Fruit fly (Drosophila melanogaster) whole organism, prepupa: ENCODE data around the gene yellow-e2.
A peak's percentile ranks its signal among the peaks of the same experiment; 100 is the strongest.

Source experiments
- Blimp-1 ChIP-seq: fragments of 200-800 bp; sonication (Bioruptor generic); optimal IDR thresholded peaks from 3 replicates; lab custom pipeline; 2017; ENCODE audit warnings: missing biosample characterization, missing genetic modification characterization, mild to moderate bottlenecking, moderate library complexity, missing genetic modification reagents
- CG10631 ChIP-seq: fragments of 200-800 bp; sonication (Bioruptor generic); optimal IDR thresholded peaks from 2 replicates; lab custom pipeline; 2016; ENCODE audit warnings: missing biosample characterization, missing genetic modification characterization
- CG10669 ChIP-seq: fragments of 200-800 bp; sonication (Bioruptor generic); optimal IDR thresholded peaks from 3 replicates; lab custom pipeline; 2018; ENCODE audit warnings: missing biosample characterization, mild to moderate bottlenecking, missing genetic modification characterization, moderate library complexity
- CG11294 ChIP-seq: fragments of 200-800 bp; sonication (Bioruptor generic); IDR thresholded peaks from 2 replicates; pipeline ENCODE4 v1.3.6; 2022; ENCODE audit warnings: missing biosample characterization, missing genetic modification characterization
- CG11762 ChIP-seq: fragments of 200-800 bp; sonication (Bioruptor generic); optimal IDR thresholded peaks from 3 replicates; lab custom pipeline; 2016; ENCODE audit warnings: missing biosample characterization, missing genetic modification characterization; ENCODE audit not compliant: insufficient read depth
- CG11902 ChIP-seq: fragments of 200-800 bp; sonication (Bioruptor generic); optimal IDR thresholded peaks from 3 replicates; lab custom pipeline; 2016; ENCODE audit warnings: missing biosample characterization, missing genetic modification characterization
- CG15336 ChIP-seq: fragments of 200-800 bp; sonication (Bioruptor generic); IDR thresholded peaks from 2 replicates; pipeline ENCODE4 v1.3.6; 2022; ENCODE audit warnings: missing biosample characterization, missing genetic modification characterization
- CG3032 ChIP-seq: fragments of 200-800 bp; optimal IDR thresholded peaks from 2 replicates; lab custom pipeline; 2019; ENCODE audit warnings: missing biosample characterization, mild to moderate bottlenecking, missing genetic modification characterization, moderate library complexity
- CG31627 ChIP-seq: fragments of 200-800 bp; sonication (Bioruptor generic); optimal IDR thresholded peaks from 3 replicates; lab custom pipeline; 2016; ENCODE audit warnings: missing biosample characterization, missing genetic modification characterization
- CG32006 ChIP-seq: fragments of 200-800 bp; sonication (Bioruptor generic); optimal IDR thresholded peaks from 3 replicates; lab custom pipeline; 2017; ENCODE audit warnings: missing biosample characterization, mild to moderate bottlenecking, missing genetic modification characterization
- CG3919 ChIP-seq: fragments of 200-800 bp; sonication (Bioruptor generic); optimal IDR thresholded peaks from 3 replicates; lab custom pipeline; 2016; ENCODE audit warnings: missing biosample characterization, missing genetic modification characterization
- CG4318 ChIP-seq: fragments of 200-800 bp; sonication (Bioruptor generic); optimal IDR thresholded peaks from 3 replicates; lab custom pipeline; 2017; ENCODE audit warnings: missing biosample characterization, mild to moderate bottlenecking, missing genetic modification characterization
- CG6163 ChIP-seq: fragments of 200-800 bp; sonication (Bioruptor generic); IDR thresholded peaks from 3 replicates; pipeline ENCODE4 v1.3.6; 2022; ENCODE audit warnings: missing biosample characterization, missing genetic modification characterization
- CG6276 ChIP-seq: fragments of 200-800 bp; sonication (Bioruptor generic); optimal IDR thresholded peaks from 2 replicates; lab custom pipeline; 2017; ENCODE audit warnings: missing biosample characterization, mild to moderate bottlenecking, missing genetic modification characterization
- CG6792 ChIP-seq: fragments of 200-800 bp; sonication (Bioruptor generic); optimal IDR thresholded peaks from 3 replicates; lab custom pipeline; 2016; ENCODE audit warnings: missing biosample characterization, missing genetic modification characterization
- CG6808 ChIP-seq: fragments of 200-800 bp; sonication (Bioruptor generic); optimal IDR thresholded peaks from 3 replicates; lab custom pipeline; 2017; ENCODE audit warnings: missing biosample characterization, missing genetic modification characterization, mild to moderate bottlenecking, moderate library complexity, missing genetic modification reagents
- CG6854 ChIP-seq: fragments of 200-800 bp; sonication (Bioruptor generic); optimal IDR thresholded peaks from 2 replicates; lab custom pipeline; 2017; ENCODE audit warnings: missing biosample characterization, mild to moderate bottlenecking, missing genetic modification characterization
- CG8119 ChIP-seq: fragments of 200-800 bp; sonication (Bioruptor generic); IDR thresholded peaks from 3 replicates; pipeline ENCODE4 v1.3.6; 2022; ENCODE audit warnings: missing biosample characterization, missing genetic modification characterization
- CG8319 ChIP-seq: fragments of 200-800 bp; sonication (Bioruptor generic); optimal IDR thresholded peaks from 3 replicates; lab custom pipeline; 2016; ENCODE audit warnings: missing biosample characterization, missing genetic modification characterization
- CG8632 ChIP-seq: fragments of 200-800 bp; sonication (Bioruptor generic); optimal IDR thresholded peaks from 3 replicates; lab custom pipeline; 2016; ENCODE audit warnings: missing biosample characterization, missing genetic modification characterization
- CG9139 ChIP-seq: fragments of 200-800 bp; sonication (Bioruptor generic); optimal IDR thresholded peaks from 3 replicates; lab custom pipeline; 2017; ENCODE audit warnings: missing biosample characterization, mild to moderate bottlenecking, missing genetic modification characterization
- Eip75B ChIP-seq: fragments of 200-800 bp; sonication (Bioruptor generic); optimal IDR thresholded peaks from 3 replicates; lab custom pipeline; 2016; ENCODE audit warnings: missing biosample characterization, missing genetic modification characterization
- Eip78C ChIP-seq: fragments of 200-800 bp; sonication (Bioruptor generic); peaks from one replicate; lab custom pipeline; 2016; ENCODE audit warnings: missing biosample characterization, missing genetic modification characterization
- Eip93F ChIP-seq: fragments of 200-800 bp; sonication (Bioruptor generic); optimal IDR thresholded peaks from 2 replicates; lab custom pipeline; 2016; ENCODE audit warnings: missing biosample characterization, mild to moderate bottlenecking, missing genetic modification characterization
- Hr4 ChIP-seq: fragments of 200-800 bp; sonication (Bioruptor generic); optimal IDR thresholded peaks from 3 replicates; lab custom pipeline; 2016; ENCODE audit warnings: missing biosample characterization, missing genetic modification characterization
- Lpt ChIP-seq: fragments of 200-800 bp; sonication (Bioruptor generic); optimal IDR thresholded peaks from 3 replicates; lab custom pipeline; 2016; ENCODE audit warnings: missing biosample characterization, missing genetic modification characterization
- Met ChIP-seq: fragments of 200-800 bp; sonication (Bioruptor generic); optimal IDR thresholded peaks from 3 replicates; lab custom pipeline; 2016; ENCODE audit warnings: missing biosample characterization, missing genetic modification characterization
- OdsH ChIP-seq: fragments of 200-800 bp; sonication (Bioruptor generic); optimal IDR thresholded peaks from 3 replicates; lab custom pipeline; 2016; ENCODE audit warnings: missing biosample characterization, missing genetic modification characterization
- Smox ChIP-seq: fragments of 200-800 bp; sonication (Bioruptor generic); optimal IDR thresholded peaks from 3 replicates; lab custom pipeline; 2016; ENCODE audit warnings: missing biosample characterization, missing genetic modification characterization
- Sox102F ChIP-seq: fragments of 200-800 bp; sonication (Bioruptor generic); optimal IDR thresholded peaks from 2 replicates; lab custom pipeline; 2016; ENCODE audit warnings: missing biosample characterization, mild to moderate bottlenecking, missing genetic modification characterization
- Sox14 ChIP-seq: fragments of 200-800 bp; sonication (Bioruptor generic); optimal IDR thresholded peaks from 3 replicates; lab custom pipeline; 2016; ENCODE audit warnings: missing biosample characterization, missing genetic modification characterization
- Sox15 ChIP-seq: fragments of 200-800 bp; sonication (Bioruptor generic); optimal IDR thresholded peaks from 3 replicates; lab custom pipeline; 2016; ENCODE audit warnings: missing biosample characterization, missing genetic modification characterization
- acj6 ChIP-seq: fragments of 200-800 bp; sonication (Bioruptor generic); optimal IDR thresholded peaks from 3 replicates; lab custom pipeline; 2016; ENCODE audit warnings: missing biosample characterization, missing genetic modification characterization
- cyc ChIP-seq: fragments of 200-800 bp; sonication (Bioruptor generic); optimal IDR thresholded peaks from 3 replicates; lab custom pipeline; 2016; ENCODE audit warnings: missing biosample characterization, missing genetic modification characterization
- dac ChIP-seq: fragments of 200-800 bp; sonication (Bioruptor generic); optimal IDR thresholded peaks from 2 replicates; lab custom pipeline; 2017; ENCODE audit warnings: missing biosample characterization, mild to moderate bottlenecking, missing genetic modification characterization
- dsx ChIP-seq: fragments of 200-800 bp; optimal IDR thresholded peaks from 3 replicates; lab custom pipeline; 2019; ENCODE audit warnings: missing biosample characterization, mild to moderate bottlenecking, missing genetic modification characterization, moderate library complexity; ENCODE audit not compliant: poor library complexity, severe bottlenecking
- eg ChIP-seq: fragments of 200-800 bp; sonication (Bioruptor generic); IDR thresholded peaks from 3 replicates; pipeline ENCODE4 v1.3.6; 2022; ENCODE audit warnings: missing biosample characterization, missing genetic modification characterization
- esn ChIP-seq: fragments of 200-800 bp; sonication (Bioruptor generic); optimal IDR thresholded peaks from 2 replicates; lab custom pipeline; 2016; ENCODE audit warnings: missing biosample characterization, mild to moderate bottlenecking, missing genetic modification characterization, moderate library complexity
- fd59A ChIP-seq: fragments of 200-800 bp; sonication (Bioruptor generic); optimal IDR thresholded peaks from 2 replicates; lab custom pipeline; 2017; ENCODE audit warnings: missing biosample characterization, mild to moderate bottlenecking, missing genetic modification characterization, missing genetic modification reagents
- fd85E ChIP-seq: fragments of 200-800 bp; sonication (Bioruptor generic); optimal IDR thresholded peaks from 3 replicates; lab custom pipeline; 2016; ENCODE audit warnings: missing biosample characterization, missing genetic modification characterization
- fkh ChIP-seq: fragments of 200-800 bp; sonication (Bioruptor generic); optimal IDR thresholded peaks from 3 replicates; lab custom pipeline; 2017; ENCODE audit warnings: missing biosample characterization, mild to moderate bottlenecking, missing genetic modification characterization, moderate library complexity
- lz ChIP-seq: fragments of 200-800 bp; sonication (Bioruptor generic); optimal IDR thresholded peaks from 3 replicates; lab custom pipeline; 2016; ENCODE audit warnings: missing biosample characterization, missing genetic modification characterization
- pdm3 ChIP-seq: fragments of 200-800 bp; sonication (Bioruptor generic); optimal IDR thresholded peaks from 3 replicates; lab custom pipeline; 2016; ENCODE audit warnings: missing biosample characterization, missing genetic modification characterization
- salr ChIP-seq, 2 experiments: fragments of 200-800 bp; sonication (Bioruptor generic); optimal IDR thresholded peaks; 3 replicates each; lab custom pipeline; 2016 to 2018; ENCODE audit warnings: missing biosample characterization in 2 of 2, missing genetic modification characterization in 2 of 2, mild to moderate bottlenecking in 1 of 2
- ss ChIP-seq, 2 experiments: fragments of 200-800 bp; sonication (Bioruptor generic); optimal IDR thresholded peaks; 2 replicates in 1 of 2; 3 replicates in 1 of 2; lab custom pipeline; 2017 to 2018; ENCODE audit warnings: mild to moderate bottlenecking in 2 of 2, missing biosample characterization in 2 of 2, missing genetic modification characterization in 2 of 2, moderate library complexity in 1 of 2
- svp ChIP-seq: fragments of 200-800 bp; sonication (Bioruptor generic); peaks from one replicate; lab custom pipeline; 2016; ENCODE audit warnings: missing biosample characterization, missing genetic modification characterization
- topi ChIP-seq: fragments of 200-800 bp; sonication (Bioruptor generic); optimal IDR thresholded peaks from 3 replicates; lab custom pipeline; 2016; ENCODE audit warnings: missing biosample characterization, missing genetic modification characterization
- vri ChIP-seq: fragments of 200-800 bp; sonication (Bioruptor generic); optimal IDR thresholded peaks from 3 replicates; lab custom pipeline; 2016; ENCODE audit warnings: missing biosample characterization, mild to moderate bottlenecking, missing genetic modification characterization

Gene yellow-e2

DNA sequence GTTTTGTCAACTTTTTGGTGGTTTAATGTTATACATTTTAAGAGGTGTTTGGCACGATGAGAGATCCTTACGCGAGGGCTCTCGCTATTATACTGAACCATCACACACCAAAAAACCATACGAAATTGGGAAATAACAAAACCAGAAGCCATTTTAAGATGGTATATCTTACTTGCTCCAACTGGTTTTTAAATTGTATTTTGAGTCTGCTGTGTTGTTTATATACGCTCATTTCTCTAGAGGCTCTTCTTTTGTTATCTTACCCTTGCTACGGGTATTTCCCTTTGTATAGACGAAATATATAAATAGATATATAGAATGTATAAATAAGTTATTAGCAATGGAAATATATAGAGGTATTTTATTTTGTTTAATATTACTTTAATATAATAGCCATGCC is at the start of gene yellow-e2:
TSS of gene yellow-e2 (minus strand) at position 101 of the 400 bp plus-strand sequence.
- peak; percentile 1 for TF ChIP-seq Eip78C (GFP tag; lab: Kevin White, UChicago)
- peak; percentile 55 for TF ChIP-seq svp
- peak; percentile 23 for TF ChIP-seq dsx (GFP tag; lab: Kevin White, UChicago)
- TF ChIP-seq eg (GFP tag; lab: Robert Waterston, UW) = no peak

DNA sequence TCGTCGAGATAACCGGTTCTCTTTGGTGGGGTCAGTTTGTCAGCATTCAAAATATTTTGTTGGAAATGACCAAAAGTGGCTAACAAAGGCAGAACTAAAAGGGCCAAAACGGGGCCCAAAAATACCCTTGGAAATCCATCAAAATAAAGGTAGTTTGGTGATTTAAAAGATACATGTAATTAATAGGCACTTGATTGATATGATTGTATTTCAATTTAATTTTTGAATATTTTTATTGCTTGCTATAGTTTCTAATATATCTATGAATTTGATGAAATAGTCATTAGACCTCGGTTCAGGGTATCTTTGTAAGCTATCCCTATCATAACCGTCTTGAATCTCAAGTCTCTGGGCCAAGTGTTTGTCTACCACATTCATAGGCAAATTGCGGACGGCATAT is 47.2 kb upstream of the yellow-e2 start:
- no peak for TF ChIP-seq acj6 (GFP tag; lab: Kevin White, UChicago)
- no peak for TF ChIP-seq Eip93F
- TF ChIP-seq fd59A (GFP tag; lab: Kevin White, UChicago) = no peak

DNA sequence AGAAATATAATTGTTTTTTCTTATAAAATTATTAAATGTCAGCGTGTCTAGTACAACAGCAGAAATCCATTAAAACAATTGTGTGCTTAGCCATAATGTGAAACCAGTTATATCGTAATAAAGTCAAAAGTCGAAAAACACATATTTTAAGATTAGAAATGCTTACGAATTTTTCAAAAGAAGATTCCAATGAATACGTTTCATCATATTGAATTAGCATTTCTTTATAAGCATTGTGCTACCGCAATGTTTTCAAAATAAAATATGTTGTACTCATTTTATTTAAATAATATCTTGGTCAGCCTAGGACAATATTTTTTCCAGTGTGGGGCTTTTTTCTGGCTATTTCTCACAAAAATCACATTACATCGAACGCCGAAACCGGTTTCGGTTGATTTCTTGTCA is 46.1 kb upstream of the yellow-e2 start:
- TF ChIP-seq Eip78C (GFP tag; lab: Kevin White, UChicago) (peak; percentile 97), Met (GFP tag; lab: Kevin White, UChicago) (peak; percentile 83), CG4318 (GFP tag; lab: Kevin White, UChicago) (peak; percentile 85), CG6808 (GFP tag; lab: Kevin White, UChicago) (peak; percentile 84), CG15336 (peak; percentile 70), cyc (peak; percentile 76), OdsH (GFP tag; lab: Kevin White, UChicago) (peak; percentile 86), Sox14 (peak; percentile 81), Smox (GFP tag; lab: Kevin White, UChicago) (peak; percentile 72), lz (peak; percentile 80), topi (peak; percentile 87), CG6276 (peak; percentile 88), CG8319 (GFP tag; lab: Kevin White, UChicago) (peak; percentile 73), ss (GFP tag; optimal IDR thresholded peaks at IDR 0.05; lab: Kevin White, UChicago) (peak; percentile 65 to 70), CG10669 (GFP tag; lab: Kevin White, UChicago) (peak; percentile 82), CG8632 (GFP tag; lab: Kevin White, UChicago) (peak; percentile 77), dac (GFP tag; lab: Kevin White, UChicago) (peak; percentile 71), CG11902 (GFP tag; lab: Kevin White, UChicago) (peak; percentile 65), Lpt (GFP tag; lab: Kevin White, UChicago) (peak; percentile 77), CG11294 (GFP tag; lab: Robert Waterston, UW) (peak; percentile 49; the same call in 1 of the 2 replicates), esn (peak; percentile 88), vri (GFP tag; lab: Kevin White, UChicago) (peak; percentile 8), CG3032 (tag; lab: Kevin White, UChicago) (peak; percentile 89), Blimp-1 (peak; percentile 50), CG10631 (GFP tag; lab: Kevin White, UChicago) (peak; percentile 85), CG31627 (peak; percentile 72), CG6854 (GFP tag; lab: Kevin White, UChicago) (no peak), CG8119 (GFP tag; lab: Robert Waterston, UW) (peak; percentile 82), CG6792 (peak; percentile 78), fd85E (GFP tag; lab: Kevin White, UChicago) (peak; percentile 31), Hr4 (GFP tag; lab: Kevin White, UChicago) (peak; percentile 91), Sox102F (peak; percentile 75), salr (GFP tag; optimal IDR thresholded peaks at IDR 0.05; lab: Kevin White, UChicago) (peak; percentile 43 to 90), Eip75B (GFP tag; lab: Kevin White, UChicago) (peak; percentile 82), CG11762 (GFP tag; lab: Kevin White, UChicago) (peak; percentile 77), eg (GFP tag; lab: Robert Waterston, UW) (peak; percentile 67), CG32006 (GFP tag; lab: Kevin White, UChicago) (peak; percentile 92), CG6163 (GFP tag; lab: Robert Waterston, UW) (peak; percentile 62), fkh (GFP tag; lab: Kevin White, UChicago) (peak; percentile 53), CG3919 (peak; percentile 85), pdm3 (GFP tag; lab: Kevin White, UChicago) (peak; percentile 83), Sox15 (GFP tag; lab: Kevin White, UChicago) (peak; percentile 69), CG9139 (GFP tag; lab: Kevin White, UChicago) (peak; percentile 62)
